Worm (Caenorhabditis elegans): Measurements from ENCODE around the gene T28F3.11.

The T28F3.11 gene

DNA sequence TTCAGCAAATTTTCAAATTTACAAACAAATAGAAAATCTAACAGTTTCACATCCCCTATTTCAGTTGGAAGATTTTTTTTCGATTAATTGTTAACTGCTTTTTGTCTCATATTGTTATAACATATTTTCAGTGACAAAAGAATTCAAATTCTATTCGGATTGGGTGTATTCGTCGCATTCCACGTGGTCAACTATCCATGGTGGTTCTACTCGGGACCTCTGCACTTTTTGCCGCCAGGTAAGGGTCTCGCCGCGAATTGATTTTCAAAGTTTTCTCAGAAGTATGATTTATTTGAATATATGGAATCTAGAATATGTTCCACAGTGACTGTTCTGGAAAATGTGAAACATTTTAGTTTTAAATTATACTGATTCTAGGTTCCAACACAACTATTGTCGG lies 42.9 kb downstream of the T28F3.11 start:
- TF ChIP-seq dmd-4 (tag; optimal IDR thresholded peaks at IDR 0.05) (no peak), sem-4 (tag; optimal IDR thresholded peaks at IDR 0.05) (no peak), sma-3 (GFP tag; optimal IDR thresholded peaks at IDR 0.05) (no peak), elt-1 (tag; optimal IDR thresholded peaks at IDR 0.05) (no peak), crh-2 (tag; optimal IDR thresholded peaks at IDR 0.05) (no peak), mbf-1 (tag; optimal IDR thresholded peaks at IDR 0.05) (no peak), skn-1 (tag; optimal IDR thresholded peaks at IDR 0.05) (no peak), zag-1 (tag; optimal IDR thresholded peaks at IDR 0.05) (no peak), ZK546.5 (tag; optimal IDR thresholded peaks at IDR 0.05) (no peak)

- TF ChIP-seq snpc-4 (tag; optimal IDR thresholded peaks at IDR 0.05) (no peak), aly-2 (tag; optimal IDR thresholded peaks at IDR 0.05) (no peak), elt-1 (tag; optimal IDR thresholded peaks at IDR 0.05) (no peak), nhr-6 (tag; optimal IDR thresholded peaks at IDR 0.05) (no peak), egl-27 (tag; optimal IDR thresholded peaks at IDR 0.05) (no peak), nhr-12 (tag; optimal IDR thresholded peaks at IDR 0.05) (no peak), dmd-4 (tag; optimal IDR thresholded peaks at IDR 0.05) (no peak), lin-39 (tag; optimal IDR thresholded peaks at IDR 0.05) (no peak)
These were observed 44.3 kb downstream of the T28F3.11 start for ce11 chrIV:17247184-17247583.

- TF ChIP-seq sem-4 (tag; optimal IDR thresholded peaks at IDR 0.05) (no peak), nhr-237 (tag; optimal IDR thresholded peaks at IDR 0.05) (no peak), ztf-11 (tag; optimal IDR thresholded peaks at IDR 0.05) (no peak), zag-1 (tag; optimal IDR thresholded peaks at IDR 0.05) (no peak), ZK546.5 (tag; optimal IDR thresholded peaks at IDR 0.05) (no peak), ceh-82 (tag; optimal IDR thresholded peaks at IDR 0.05) (no peak), mdl-1 (tag; optimal IDR thresholded peaks at IDR 0.05) (no peak), gmeb-1 (tag; optimal IDR thresholded peaks at IDR 0.05) (peak; percentile 58), sma-3 (GFP tag; optimal IDR thresholded peaks at IDR 0.05) (peak; percentile 26), C34F6.9 (tag; optimal IDR thresholded peaks at IDR 0.05) (no peak), dmd-4 (tag; optimal IDR thresholded peaks at IDR 0.05) (no peak), mab-5 (tag; optimal IDR thresholded peaks at IDR 0.05) (no peak), crh-2 (tag; optimal IDR thresholded peaks at IDR 0.05) (peak; percentile 68), lin-13 (GFP tag; optimal IDR thresholded peaks at IDR 0.05) (no peak), fos-1 (tag; optimal IDR thresholded peaks at IDR 0.05) (peak; percentile 97), nhr-129 (tag; optimal IDR thresholded peaks at IDR 0.05) (no peak), lsy-2 (tag; optimal IDR thresholded peaks at IDR 0.05) (no peak), nhr-21 (tag; optimal IDR thresholded peaks at IDR 0.05) (no peak), nhr-6 (tag; optimal IDR thresholded peaks at IDR 0.05) (no peak), mbf-1 (tag; optimal IDR thresholded peaks at IDR 0.05) (no peak), ztf-1 (GFP tag; conservative IDR thresholded peaks at IDR 0.05) (no peak), elt-3 (tag; optimal IDR thresholded peaks at IDR 0.05) (no peak), ztf-4 (tag; optimal IDR thresholded peaks at IDR 0.05) (no peak), blmp-1 (tag; optimal IDR thresholded peaks at IDR 0.05; ENCODE audit: insufficient read depth) (no peak), egl-27 (tag; optimal IDR thresholded peaks at IDR 0.05) (no peak), elt-1 (tag; optimal IDR thresholded peaks at IDR 0.05) (no peak), nhr-12 (tag; optimal IDR thresholded peaks at IDR 0.05) (no peak), alr-1 (tag; optimal IDR thresholded peaks at IDR 0.05) (no peak), snpc-4 (tag; optimal IDR thresholded peaks at IDR 0.05) (no peak), F13H6.1 (tag; optimal IDR thresholded peaks at IDR 0.05) (peak; percentile 72), lin-11 (tag; optimal IDR thresholded peaks at IDR 0.05) (no peak), ceh-16 (tag; optimal IDR thresholded peaks at IDR 0.05) (no peak), nhr-23 (tag; optimal IDR thresholded peaks at IDR 0.05) (no peak), R02D3.7 (tag; optimal IDR thresholded peaks at IDR 0.05) (no peak), lin-39 (tag; optimal IDR thresholded peaks at IDR 0.05) (no peak), sma-9 (GFP tag; optimal IDR thresholded peaks at IDR 0.05) (peak; percentile 91), sma-9 (tag; optimal IDR thresholded peaks at IDR 0.05) (no peak)
These were observed 46.3 kb downstream of the T28F3.11 start, which contains the start of gene ZK550.2 for ce11 chrIV:17245200-17245599. Gene ZK550.2, plus strand, starts transcription at chrIV:17245584.

Measured in whole organism, L2 larva.